Worm (Caenorhabditis elegans) whole organism, midembryonic: ENCODE data around the gene Y41G9A.5.

Experiments
- cog-1 ChIP-seq: sonication (generic microtip); optimal IDR thresholded peaks from 2 replicates; lab custom pipeline; 2016; ENCODE audit warnings: missing genetic modification characterization, missing compliant biosample characterization
- tab-1 ChIP-seq: fragments of 200-800 bp; sonication (Bioruptor generic); IDR thresholded peaks from 2 replicates; pipeline ENCODE4 v1.3.6; 2022; ENCODE audit warnings: missing genetic modification characterization, missing compliant biosample characterization

DNA sequence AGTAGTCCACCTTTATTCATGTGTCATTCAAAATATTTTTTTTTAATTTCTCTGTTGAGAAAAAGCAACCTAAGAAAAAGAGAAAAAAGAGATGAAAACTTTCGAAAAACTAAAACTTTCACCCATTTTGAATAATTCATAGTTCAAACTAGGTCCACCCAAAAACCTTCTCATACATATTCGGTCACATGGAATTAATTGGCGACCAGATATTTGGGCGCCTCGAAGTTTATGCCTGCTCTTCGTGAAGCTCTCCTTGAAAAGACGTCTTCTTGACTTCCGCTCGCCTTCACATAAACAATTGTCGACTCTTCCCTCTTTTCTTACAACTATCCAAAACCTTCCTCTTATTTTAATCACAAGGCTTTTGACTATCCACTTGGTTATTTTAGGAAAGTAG lies 9.2 kb downstream of the Y41G9A.5 start:
- TF ChIP-seq tab-1 (GFP tag; lab: Robert Waterston, UW), result no peak
- TF ChIP-seq cog-1 (tag; lab: Kevin White, UChicago), result no peak
